Worm (Caenorhabditis elegans) whole organism, late embryonic: ENCODE data around the gene K04C2.7.

ENCODE experiments used
- C38D4.7 ChIP-seq: fragments of 200-800 bp; sonication (Bioruptor generic); optimal IDR thresholded peaks from 2 replicates; lab custom pipeline; 2018; ENCODE audit warnings: mild to moderate bottlenecking, missing genetic modification characterization, moderate library complexity, missing compliant biosample characterization
- F13H6.1 ChIP-seq: sonication (generic microtip); optimal IDR thresholded peaks from 2 replicates; lab custom pipeline; 2016; ENCODE audit warnings: missing genetic modification characterization, missing compliant biosample characterization
- K02D7.2 ChIP-seq: sonication (generic microtip); optimal IDR thresholded peaks from 2 replicates; lab custom pipeline; 2017; ENCODE audit warnings: mild to moderate bottlenecking, missing genetic modification characterization, missing compliant biosample characterization
- K09A11.1 ChIP-seq: sonication (generic microtip); optimal IDR thresholded peaks from 2 replicates; lab custom pipeline; 2017; ENCODE audit warnings: antibody characterized with exemption, mild to moderate bottlenecking, missing genetic modification characterization, missing compliant biosample characterization; ENCODE audit not compliant: insufficient read depth
- ama-1 ChIP-seq: fragments of 150-350 bp; optimal IDR thresholded peaks from 2 replicates; lab custom pipeline; 2014
- ceh-18 ChIP-seq: sonication (generic microtip); optimal IDR thresholded peaks from 2 replicates; lab custom pipeline; 2016; ENCODE audit warnings: missing genetic modification characterization, missing compliant biosample characterization
- ceh-19 ChIP-seq: fragments of 200-800 bp; sonication (Bioruptor generic); optimal IDR thresholded peaks from 2 replicates; lab custom pipeline; 2018; ENCODE audit warnings: mild to moderate bottlenecking, missing genetic modification characterization, missing compliant biosample characterization
- ceh-2 ChIP-seq: sonication (generic microtip); optimal IDR thresholded peaks from 2 replicates; lab custom pipeline; 2016; ENCODE audit warnings: missing genotype, missing genetic modification characterization, missing compliant biosample characterization
- ceh-24 ChIP-seq: sonication (generic microtip); optimal IDR thresholded peaks from 2 replicates; lab custom pipeline; 2016; ENCODE audit warnings: mild to moderate bottlenecking, missing genetic modification characterization, missing compliant biosample characterization
- ceh-30 ChIP-seq: fragments of 150-350 bp; optimal IDR thresholded peaks from 2 replicates; lab custom pipeline; 2014; ENCODE audit warnings: missing biosample characterization, missing genetic modification characterization
- ceh-31 ChIP-seq: sonication (generic microtip); optimal IDR thresholded peaks from 2 replicates; lab custom pipeline; 2016; ENCODE audit warnings: missing genetic modification characterization, missing compliant biosample characterization
- ceh-34 ChIP-seq: sonication (generic microtip); optimal IDR thresholded peaks from 2 replicates; lab custom pipeline; 2016; ENCODE audit warnings: mild to moderate bottlenecking, missing genetic modification characterization, missing compliant biosample characterization
- ceh-48 ChIP-seq: sonication (generic microtip); optimal IDR thresholded peaks from 2 replicates; lab custom pipeline; 2016; ENCODE audit warnings: missing genetic modification characterization, inconsistent platforms, missing compliant biosample characterization
- dmd-4 ChIP-seq: sonication (generic microtip); optimal IDR thresholded peaks from 2 replicates; lab custom pipeline; 2016; ENCODE audit warnings: borderline replicate concordance, missing genetic modification characterization, missing compliant biosample characterization
- dve-1 ChIP-seq: sonication (generic microtip); optimal IDR thresholded peaks from 2 replicates; lab custom pipeline; 2017; ENCODE audit warnings: antibody characterized with exemption, mild to moderate bottlenecking, missing genetic modification characterization, missing compliant biosample characterization
- elt-4 ChIP-seq: sonication (generic microtip); optimal IDR thresholded peaks from 2 replicates; lab custom pipeline; 2016; ENCODE audit warnings: missing genetic modification characterization, missing compliant biosample characterization
- ets-4 ChIP-seq: sonication (generic microtip); optimal IDR thresholded peaks from 2 replicates; lab custom pipeline; 2016; ENCODE audit warnings: missing genetic modification characterization, missing compliant biosample characterization
- gmeb-2 ChIP-seq: sonication (generic microtip); optimal IDR thresholded peaks from 2 replicates; lab custom pipeline; 2016; ENCODE audit warnings: missing genetic modification characterization, inconsistent platforms, missing compliant biosample characterization
- hlh-6 ChIP-seq: sonication (generic microtip); optimal IDR thresholded peaks from 2 replicates; lab custom pipeline; 2016; ENCODE audit warnings: missing genotype, missing genetic modification characterization, missing compliant biosample characterization
- hlh-8 ChIP-seq: sonication (generic microtip); optimal IDR thresholded peaks from 2 replicates; lab custom pipeline; 2016; ENCODE audit warnings: missing genotype, missing genetic modification characterization, missing compliant biosample characterization
- lin-11 ChIP-seq: fragments of 200-800 bp; sonication (Bioruptor generic); optimal IDR thresholded peaks from 2 replicates; lab custom pipeline; 2018; ENCODE audit warnings: mild to moderate bottlenecking, missing genetic modification characterization, missing compliant biosample characterization
- madf-2 ChIP-seq: sonication (generic microtip); optimal IDR thresholded peaks from 2 replicates; lab custom pipeline; 2017; ENCODE audit warnings: missing genetic modification characterization, missing compliant biosample characterization
- pha-4 ChIP-seq: fragments of 150-350 bp; optimal IDR thresholded peaks from 2 replicates; lab custom pipeline; 2018; ENCODE audit warnings: missing biosample characterization, missing genetic modification reagents, missing genetic modification characterization
- pros-1 ChIP-seq: fragments of 150-350 bp; optimal IDR thresholded peaks from 2 replicates; lab custom pipeline; 2014; ENCODE audit warnings: missing biosample characterization, missing genetic modification reagents, missing genetic modification characterization
- ref-2 ChIP-seq: sonication (generic microtip); optimal IDR thresholded peaks from 2 replicates; lab custom pipeline; 2016; ENCODE audit warnings: missing genetic modification characterization, missing compliant biosample characterization
- rnt-1 ChIP-seq: sonication (generic microtip); optimal IDR thresholded peaks from 2 replicates; lab custom pipeline; 2016; ENCODE audit warnings: missing genetic modification characterization, missing compliant biosample characterization
- sox-2 ChIP-seq: fragments of 200-800 bp; sonication (Bioruptor generic); IDR thresholded peaks from 2 replicates; pipeline ENCODE4 v1.3.6; 2022; ENCODE audit warnings: missing genetic modification reagents, missing genetic modification characterization, missing compliant biosample characterization
- syd-9 ChIP-seq: sonication (generic microtip); optimal IDR thresholded peaks from 2 replicates; lab custom pipeline; 2016; ENCODE audit warnings: mild to moderate bottlenecking, missing genetic modification characterization, moderate library complexity, missing compliant biosample characterization
- tbx-2 ChIP-seq: sonication (generic microtip); optimal IDR thresholded peaks from 2 replicates; lab custom pipeline; 2016; ENCODE audit warnings: missing genetic modification characterization, missing compliant biosample characterization
- tbx-7 ChIP-seq: sonication (generic microtip); optimal IDR thresholded peaks from 2 replicates; lab custom pipeline; 2016; ENCODE audit warnings: missing genotype, missing genetic modification characterization, missing compliant biosample characterization
- ttx-3 ChIP-seq: sonication (generic microtip); optimal IDR thresholded peaks from 2 replicates; lab custom pipeline; 2016; ENCODE audit warnings: missing genetic modification reagents, missing genetic modification characterization, missing compliant biosample characterization
- unc-3 ChIP-seq, 2 experiments: fragments of 200-800 bp in 1 of 2; sonication (Bioruptor generic) in 1 of 2; sonication (generic microtip) in 1 of 2; conservative IDR thresholded peaks in 1 of 2; optimal IDR thresholded peaks in 1 of 2; 2 replicates each; pipeline versions ENCODE4 v1.3.6 to Lab custom; 2016 to 2022; ENCODE audit warnings: missing compliant biosample characterization in 2 of 2, missing genetic modification characterization in 2 of 2, missing genetic modification reagents in 1 of 2
- unc-42 ChIP-seq: sonication (generic microtip); optimal IDR thresholded peaks from 2 replicates; lab custom pipeline; 2016; ENCODE audit warnings: missing genotype, missing genetic modification characterization, missing compliant biosample characterization
- unc-55 ChIP-seq: sonication (generic microtip); optimal IDR thresholded peaks from 2 replicates; lab custom pipeline; 2017; ENCODE audit warnings: missing biosample characterization, missing genetic modification reagents, missing genetic modification characterization
- zip-5 ChIP-seq: sonication (generic microtip); optimal IDR thresholded peaks from 2 replicates; lab custom pipeline; 2016; ENCODE audit warnings: missing genetic modification characterization, missing compliant biosample characterization

The K04C2.7 gene

ce11 chrIII:6904468-6904867, 23.6 kb downstream of the K04C2.7 start:
- TF ChIP-seq ceh-24 (tag; lab: Kevin White, UChicago) (no peak), zip-5 (tag; lab: Kevin White, UChicago) (no peak), ets-4 (tag; lab: Kevin White, UChicago) (no peak), lin-11 (tag; lab: Kevin White, UChicago) (no peak), pha-4 (no peak), elt-4 (tag; lab: Kevin White, UChicago) (no peak), gmeb-2 (tag; lab: Kevin White, UChicago) (no peak), ceh-30 (tag; lab: Kevin White, UChicago) (no peak), C38D4.7 (GFP tag; lab: Kevin White, UChicago) (no peak), K09A11.1 (tag; lab: Kevin White, UChicago) (no peak), madf-2 (tag; lab: Kevin White, UChicago) (no peak), syd-9 (tag; lab: Kevin White, UChicago) (no peak), F13H6.1 (no peak), hlh-6 (tag; lab: Kevin White, UChicago) (no peak)

- no peak for TF ChIP-seq ceh-18 (tag; lab: Kevin White, UChicago)
- no peak for TF ChIP-seq ref-2
These were observed 25.5 kb downstream of the K04C2.7 start, which contains the start of gene T07E3.2 for ce11 chrIII:6906409-6906808. TSS of gene T07E3.2 (plus strand) at chrIII:6906709.

ce11 chrIII:6912381-6912780, 31.5 kb downstream of the K04C2.7 start, which contains the start of gene pdf-1:
TSS of gene pdf-1 (minus strand) at chrIII:6912481.
- TF ChIP-seq dmd-4 (tag; lab: Kevin White, UChicago) (no peak), dve-1 (tag; lab: Kevin White, UChicago) (no peak), syd-9 (tag; lab: Kevin White, UChicago) (no peak), tbx-7 (no peak), ceh-31 (tag; lab: Kevin White, UChicago) (no peak), pha-4 (no peak), sox-2 (GFP tag; lab: Robert Waterston, UW) (no peak), hlh-8 (tag; lab: Kevin White, UChicago) (no peak), ceh-34 (no peak), ttx-3 (no peak), ceh-48 (tag; lab: Kevin White, UChicago) (no peak), unc-3 (GFP tag; conservative IDR thresholded peaks at IDR 0.05; lab: Robert Waterston, UW) (no peak), unc-3 (tag; optimal IDR thresholded peaks at IDR 0.05; lab: Kevin White, UChicago) (no peak), pros-1 (tag; lab: Kevin White, UChicago) (no peak), rnt-1 (tag; lab: Kevin White, UChicago) (no peak), ama-1 (no peak), lin-11 (tag; lab: Kevin White, UChicago) (no peak)

- TF ChIP-seq dve-1 (tag; lab: Kevin White, UChicago): no peak
- no peak for TF ChIP-seq ttx-3
- no peak for TF ChIP-seq C38D4.7 (GFP tag; lab: Kevin White, UChicago)
- TF ChIP-seq F13H6.1: no peak
- TF ChIP-seq ceh-24 (tag; lab: Kevin White, UChicago): no peak
- TF ChIP-seq unc-42 (tag; lab: Kevin White, UChicago): peak; percentile 69
- TF ChIP-seq unc-3 (GFP tag; conservative IDR thresholded peaks at IDR 0.05; lab: Robert Waterston, UW): no peak
- TF ChIP-seq unc-3 (tag; optimal IDR thresholded peaks at IDR 0.05; lab: Kevin White, UChicago): no peak
- TF ChIP-seq gmeb-2 (tag; lab: Kevin White, UChicago): no peak
These were observed 33.9 kb downstream of the K04C2.7 start for ce11 chrIII:6914840-6915239.

- no peak for TF ChIP-seq K02D7.2 (tag; lab: Kevin White, UChicago)
- no peak for TF ChIP-seq ceh-2
- TF ChIP-seq ceh-19 (GFP tag; lab: Kevin White, UChicago): no peak
- peak; percentile 42 for TF ChIP-seq unc-55 (GFP tag; lab: Kevin White, UChicago)
- TF ChIP-seq ceh-24 (tag; lab: Kevin White, UChicago): no peak
- TF ChIP-seq ceh-31 (tag; lab: Kevin White, UChicago): no peak
- no peak for TF ChIP-seq ama-1
- TF ChIP-seq dmd-4 (tag; lab: Kevin White, UChicago): no peak
- peak; percentile 45 for TF ChIP-seq ceh-48 (tag; lab: Kevin White, UChicago)
- no peak for TF ChIP-seq C38D4.7 (GFP tag; lab: Kevin White, UChicago)
- TF ChIP-seq tbx-2 (tag; lab: Kevin White, UChicago): no peak
These were observed 47.8 kb downstream of the K04C2.7 start, which contains the start of gene flap-1 for ce11 chrIII:6928725-6929124. TSS of gene flap-1 (minus strand) at chrIII:6928825.
